Worm (Caenorhabditis elegans): ENCODE measurements around the gene C18G1.1.

The C18G1.1 gene

DNA sequence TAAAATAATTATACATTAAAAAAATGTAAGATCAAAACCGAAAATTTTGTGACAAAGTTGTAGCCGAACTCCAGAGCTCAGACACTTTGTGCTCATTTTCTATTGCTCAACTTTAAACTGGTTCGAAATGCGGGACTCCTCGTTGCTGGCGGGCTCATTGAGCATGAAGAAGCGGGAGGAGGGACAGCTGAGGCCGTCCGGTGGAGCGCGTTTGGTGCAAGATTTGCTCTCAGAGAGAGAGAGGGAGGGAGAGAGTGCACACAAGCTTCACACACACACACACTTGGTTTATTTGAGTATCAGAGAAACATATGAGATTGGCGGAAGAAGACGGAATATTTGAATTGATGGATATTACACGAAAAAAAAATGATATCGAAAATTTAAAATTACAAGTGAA lies 32.9 kb downstream of the C18G1.1 start (continued):
- TF ChIP-seq atf-7 (tag; optimal IDR thresholded peaks at IDR 0.05) (no peak), ztf-28 (GFP tag; IDR thresholded peaks at IDR 0.05) (no peak)

DNA sequence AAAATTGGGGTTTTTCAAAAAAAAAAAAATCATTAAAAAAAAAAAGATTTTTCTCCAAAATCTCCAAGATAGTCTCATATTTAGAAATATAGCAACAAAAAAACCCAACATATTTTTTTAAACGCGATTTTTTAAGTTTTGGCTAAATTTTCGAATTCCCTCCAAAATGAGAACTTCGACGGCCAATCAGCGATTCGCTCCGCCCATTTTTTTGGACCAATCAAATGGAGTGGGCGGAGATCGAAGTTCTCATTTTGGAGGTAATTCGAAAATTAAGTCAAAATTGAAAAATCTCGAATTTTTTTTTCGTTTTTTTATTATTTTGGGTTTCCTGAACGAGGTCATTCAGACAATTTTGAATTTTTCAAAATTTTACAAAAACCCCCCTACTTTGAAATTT lies 36.1 kb downstream of the C18G1.1 start:
- TF ChIP-seq ceh-40 (GFP tag; IDR thresholded peaks at IDR 0.05) (no peak), repo-1 (tag; optimal IDR thresholded peaks at IDR 0.05) (no peak), hmg-20 (GFP tag; IDR thresholded peaks at IDR 0.05) (no peak), F10E7.11 (tag; optimal IDR thresholded peaks at IDR 0.05) (no peak), madf-6 (GFP tag; IDR thresholded peaks at IDR 0.05) (no peak), ztf-6 (GFP tag; IDR thresholded peaks at IDR 0.05) (no peak), nfya-2 (GFP tag; IDR thresholded peaks at IDR 0.05) (no peak), pha-4 (tag; optimal IDR thresholded peaks at IDR 0.05) (no peak), lin-40 (tag; optimal IDR thresholded peaks at IDR 0.05) (no peak), attf-3 (GFP tag; conservative IDR thresholded peaks at IDR 0.05) (no peak), B0019.2 (GFP tag; conservative IDR thresholded peaks at IDR 0.05) (no peak), mxl-1 (tag; optimal IDR thresholded peaks at IDR 0.05) (no peak), him-1 (tag; optimal IDR thresholded peaks at IDR 0.05) (no peak), hlh-12 (tag; optimal IDR thresholded peaks at IDR 0.05) (no peak), ccch-3 (GFP tag; optimal IDR thresholded peaks at IDR 0.05) (no peak), pbrm-1 (GFP tag; IDR thresholded peaks at IDR 0.05) (no peak), ama-1 (optimal IDR thresholded peaks at IDR 0.05) (no peak), ama-1 (GFP tag; optimal IDR thresholded peaks at IDR 0.05) (no peak)

DNA sequence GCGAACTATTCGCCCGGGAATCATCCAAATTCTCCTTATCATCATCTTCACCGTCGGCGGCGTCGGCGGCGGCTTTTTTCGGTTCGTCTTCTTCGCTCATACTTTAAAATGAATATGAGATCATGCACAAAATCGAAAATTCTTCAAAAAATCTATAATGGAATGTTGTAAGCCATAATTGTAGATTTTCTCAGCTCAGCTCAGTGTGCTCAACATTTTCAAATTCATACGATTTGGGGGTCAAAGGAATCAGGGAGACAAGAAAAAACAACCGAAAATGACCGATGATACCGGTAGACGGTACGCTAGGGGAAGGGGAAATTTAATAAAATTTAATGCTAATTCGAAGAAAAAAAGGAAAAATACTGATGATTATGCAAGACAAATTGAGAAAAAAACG lies 40.8 kb downstream of the C18G1.1 start, which contains the start of gene ccep-97:
TSS of gene ccep-97 (minus strand) at position 101 of the 400 bp plus-strand sequence.
- TF ChIP-seq nfya-2 (GFP tag; IDR thresholded peaks at IDR 0.05) (no peak), madf-6 (GFP tag; IDR thresholded peaks at IDR 0.05) (peak; percentile 31; the same call in 1 of the 2 replicates)

DNA sequence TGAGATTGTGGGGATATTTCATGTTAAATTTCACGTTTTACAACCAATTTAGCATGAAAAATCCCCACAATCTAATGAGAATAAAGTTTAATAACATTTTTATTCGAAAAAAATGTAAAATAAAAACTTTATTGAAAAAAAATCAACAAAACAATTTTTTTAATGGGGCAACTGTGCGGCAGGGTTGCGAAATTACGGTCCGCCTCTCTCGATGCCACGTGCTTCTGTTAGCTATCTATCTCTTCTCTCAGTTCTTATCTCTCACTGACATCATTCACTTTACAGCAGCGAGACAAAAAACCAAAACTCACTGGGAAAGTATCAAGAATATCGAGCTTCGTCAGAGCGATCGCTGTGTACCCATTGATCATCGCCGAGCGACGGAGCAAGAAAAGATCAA lies 42.8 kb downstream of the C18G1.1 start:
- TF ChIP-seq somi-1 (GFP tag; optimal IDR thresholded peaks at IDR 0.05): peak; percentile 36
- no peak for TF ChIP-seq Y53G8AR.9 (GFP tag; conservative IDR thresholded peaks at IDR 0.05)
- no peak for TF ChIP-seq tbp1 (GFP tag; optimal IDR thresholded peaks at IDR 0.05)
- no peak for TF ChIP-seq repo-1 (tag; optimal IDR thresholded peaks at IDR 0.05)
- TF ChIP-seq cebp-1 (GFP tag; IDR thresholded peaks at IDR 0.05): peak; percentile 84
- peak; percentile 95 for TF ChIP-seq cebp-1 (tag; optimal IDR thresholded peaks at IDR 0.05)
- TF ChIP-seq ceh-100 (GFP tag; IDR thresholded peaks at IDR 0.05): no peak

DNA sequence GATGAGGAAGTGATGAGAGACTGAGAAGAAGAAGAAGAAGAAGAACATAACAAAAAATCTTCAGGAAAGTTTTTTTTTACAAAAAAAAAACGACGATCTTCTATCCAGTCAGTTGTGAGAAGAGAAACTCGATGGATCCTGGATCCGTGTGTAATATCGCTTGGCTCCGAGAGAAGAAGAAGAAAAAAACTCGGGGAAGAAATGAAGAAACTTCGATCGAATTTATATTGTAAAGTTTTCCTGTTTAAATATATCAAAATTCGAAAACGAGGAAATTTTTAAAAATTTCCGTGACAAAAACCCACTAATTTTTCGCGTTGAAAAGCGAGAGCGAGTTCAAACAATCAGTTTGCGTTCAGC lies 45.5 kb downstream of the C18G1.1 start, which contains the start of gene adss-1:
TSS of gene adss-1 (minus strand) at position 101 of the 360 bp plus-strand sequence.
- TF ChIP-seq Y53G8AR.9 (GFP tag; conservative IDR thresholded peaks at IDR 0.05) (no peak), B0035.1 (tag; optimal IDR thresholded peaks at IDR 0.05) (no peak), D2030.7 (GFP tag; IDR thresholded peaks at IDR 0.05) (no peak), zfh-2 (GFP tag; conservative IDR thresholded peaks at IDR 0.05) (no peak), lsl-1 (GFP tag; optimal IDR thresholded peaks at IDR 0.05) (no peak), Y56A3A.18 (GFP tag; IDR thresholded peaks at IDR 0.05) (no peak), F33H1.4 (GFP tag; IDR thresholded peaks at IDR 0.05) (no peak), B0019.2 (GFP tag; conservative IDR thresholded peaks at IDR 0.05) (no peak), tlf-1 (GFP tag; optimal IDR thresholded peaks at IDR 0.05) (no peak), mxl-1 (tag; optimal IDR thresholded peaks at IDR 0.05) (no peak), sptf-2 (GFP tag; optimal IDR thresholded peaks at IDR 0.05) (no peak), ets-4 (GFP tag; optimal IDR thresholded peaks at IDR 0.05) (no peak), attf-3 (GFP tag; conservative IDR thresholded peaks at IDR 0.05) (no peak), let-607 (tag; optimal IDR thresholded peaks at IDR 0.05) (no peak), K12H6.12 (tag; optimal IDR thresholded peaks at IDR 0.05) (no peak)
